Worm (Caenorhabditis elegans): ENCODE measurements around the gene taf-7.1.

The taf-7.1 gene

ce11 chrX:11791364-11792221 is 45.7 kb downstream of the taf-7.1 start (continued):
- TF ChIP-seq pax-3 (tag; optimal IDR thresholded peaks at IDR 0.05) (no peak), snu-23 (GFP tag; optimal IDR thresholded peaks at IDR 0.05) (no peak), nhr-71 (tag; optimal IDR thresholded peaks at IDR 0.05) (peak; percentile 18), nhr-47 (tag; optimal IDR thresholded peaks at IDR 0.05) (no peak), nhr-237 (tag; optimal IDR thresholded peaks at IDR 0.05) (no peak), ets-5 (GFP tag; IDR thresholded peaks at IDR 0.05) (no peak), nhr-76 (tag; optimal IDR thresholded peaks at IDR 0.05) (no peak), xbp-1 (tag; optimal IDR thresholded peaks at IDR 0.05) (peak; percentile 12), mep-1 (tag; optimal IDR thresholded peaks at IDR 0.05) (no peak), nhr-90 (tag; optimal IDR thresholded peaks at IDR 0.05; ENCODE audit: poor library complexity) (peak; percentile 16), lin-14 (GFP tag; optimal IDR thresholded peaks at IDR 0.05) (peak; percentile 19), hpl-2 (GFP tag; optimal IDR thresholded peaks at IDR 0.05) (peak; percentile 26), F16B12.6 (tag; optimal IDR thresholded peaks at IDR 0.05) (no peak), alr-1 (tag; optimal IDR thresholded peaks at IDR 0.05; ENCODE audit: borderline replicate concordance) (no peak), nhr-12 (tag; optimal IDR thresholded peaks at IDR 0.05) (no peak), rnt-1 (tag; optimal IDR thresholded peaks at IDR 0.05) (no peak), Y116A8C.19 (tag; optimal IDR thresholded peaks at IDR 0.05; ENCODE audit: borderline replicate concordance) (no peak), nhr-84 (tag; optimal IDR thresholded peaks at IDR 0.05) (no peak), elt-3 (tag; optimal IDR thresholded peaks at IDR 0.05) (peak in 2 of 6 experiments; percentile 3 to 23), nhr-19 (GFP tag; conservative IDR thresholded peaks at IDR 0.05) (no peak), sup-37 (GFP tag; optimal IDR thresholded peaks at IDR 0.05) (peak; percentile 2), nhr-77 (tag; optimal IDR thresholded peaks at IDR 0.05) (no peak), swsn-7 (tag; optimal IDR thresholded peaks at IDR 0.05) (no peak), nhr-85 (tag) (peak; percentile 45), hlh-4 (tag; optimal IDR thresholded peaks at IDR 0.05) (no peak), vab-15 (tag; optimal IDR thresholded peaks at IDR 0.05) (no peak), ceh-82 (tag; optimal IDR thresholded peaks at IDR 0.05) (peak in 2 of 3 experiments; percentile 47 to 48), lin-35 (GFP tag; optimal IDR thresholded peaks at IDR 0.05) (peak in 1 of 2 experiments; percentile 57), lin-13 (GFP tag; optimal IDR thresholded peaks at IDR 0.05) (no peak), ceh-8 (GFP tag; optimal IDR thresholded peaks at IDR 0.05) (no peak), aly-2 (tag; optimal IDR thresholded peaks at IDR 0.05) (no peak), snpc-4 (tag; optimal IDR thresholded peaks at IDR 0.05) (peak; percentile 29), skn-1 (tag; optimal IDR thresholded peaks at IDR 0.05) (peak; percentile 86), isw-1 (GFP tag; IDR thresholded peaks at IDR 0.05) (peak; percentile 4; the same call in 1 of the 2 replicates), jun-1 (tag; optimal IDR thresholded peaks at IDR 0.05) (peak; percentile 77), tlp-1 (tag; optimal IDR thresholded peaks at IDR 0.05) (no peak), dsc-1 (tag; optimal IDR thresholded peaks at IDR 0.05) (no peak), ztf-11 (tag; optimal IDR thresholded peaks at IDR 0.05) (no peak), unc-86 (tag; optimal IDR thresholded peaks at IDR 0.05) (no peak), lin-15B (tag; optimal IDR thresholded peaks at IDR 0.05) (no peak), aha-1 (tag; optimal IDR thresholded peaks at IDR 0.05) (no peak), hlh-17 (GFP tag; optimal IDR thresholded peaks at IDR 0.05; ENCODE audit: borderline replicate concordance) (no peak), nhr-28 (tag; optimal IDR thresholded peaks at IDR 0.05) (no peak), efl-3 (GFP tag; optimal IDR thresholded peaks at IDR 0.05) (no peak), nhr-11 (tag; optimal IDR thresholded peaks at IDR 0.05) (no peak), fos-1 (tag; optimal IDR thresholded peaks at IDR 0.05) (peak; percentile 34), lir-3 (tag; optimal IDR thresholded peaks at IDR 0.05; ENCODE audit: poor library complexity) (no peak), mab-9 (GFP tag; IDR thresholded peaks at IDR 0.05) (no peak), sox-4 (tag; optimal IDR thresholded peaks at IDR 0.05) (no peak), lin-39 (tag; optimal IDR thresholded peaks at IDR 0.05) (no peak), C04F5.9 (tag; optimal IDR thresholded peaks at IDR 0.05) (no peak)

All from whole organism, L1 larva.